Worm (Caenorhabditis elegans) whole organism, L2 larva: Measurements from ENCODE around the gene F09E5.8.

ENCODE experiments used
- C34F6.9 ChIP-seq: fragments of 150-350 bp; optimal IDR thresholded peaks from 2 replicates; lab custom pipeline; 2014; ENCODE audit warnings: missing biosample characterization, missing genetic modification characterization
- F13H6.1 ChIP-seq: sonication (generic microtip); optimal IDR thresholded peaks from 2 replicates; lab custom pipeline; 2016; ENCODE audit warnings: missing genetic modification characterization, missing compliant biosample characterization
- Y55F3AM.14 ChIP-seq: fragments of 200-800 bp; sonication (Bioruptor generic); optimal IDR thresholded peaks from 2 replicates; lab custom pipeline; 2018; ENCODE audit warnings: mild to moderate bottlenecking, missing genetic modification characterization, missing compliant biosample characterization
- aly-2 ChIP-seq: fragments of 150-350 bp; optimal IDR thresholded peaks from 2 replicates; lab custom pipeline; 2014; ENCODE audit warnings: missing biosample characterization, missing genetic modification characterization
- ama-1 ChIP-seq: fragments of 150-350 bp; optimal IDR thresholded peaks from 2 replicates; lab custom pipeline; 2018; ENCODE audit warnings: inconsistent platforms
- blmp-1 ChIP-seq: sonication (generic microtip); optimal IDR thresholded peaks from 2 replicates; lab custom pipeline; 2017; ENCODE audit warnings: missing genetic modification characterization, mild to moderate bottlenecking, missing compliant biosample characterization, antibody characterized with exemption, moderate library complexity; ENCODE audit not compliant: insufficient read depth
- ceh-16 ChIP-seq: fragments of 150-350 bp; optimal IDR thresholded peaks from 2 replicates; lab custom pipeline; 2014; ENCODE audit warnings: missing biosample characterization, missing genetic modification characterization
- ceh-82 ChIP-seq: fragments of 150-350 bp; optimal IDR thresholded peaks from 2 replicates; lab custom pipeline; 2014; ENCODE audit warnings: missing biosample characterization, missing genetic modification characterization
- crh-2 ChIP-seq: sonication (generic microtip); optimal IDR thresholded peaks from 2 replicates; lab custom pipeline; 2017; ENCODE audit warnings: missing biosample characterization, missing genetic modification characterization
- dmd-4 ChIP-seq: sonication (generic microtip); optimal IDR thresholded peaks from 2 replicates; lab custom pipeline; 2017; ENCODE audit warnings: missing biosample characterization, missing genetic modification characterization
- egl-27 ChIP-seq: sonication (generic microtip); optimal IDR thresholded peaks from 3 replicates; lab custom pipeline; 2017; ENCODE audit warnings: missing biosample characterization, missing genetic modification reagents, missing genetic modification characterization
- elt-1 ChIP-seq: fragments of 150-350 bp; optimal IDR thresholded peaks from 2 replicates; lab custom pipeline; 2014; ENCODE audit warnings: missing biosample characterization, missing genetic modification characterization
- elt-3 ChIP-seq: sonication (generic microtip); optimal IDR thresholded peaks from 2 replicates; lab custom pipeline; 2017; ENCODE audit warnings: missing biosample characterization, missing genetic modification characterization
- fos-1 ChIP-seq: fragments of 150-350 bp; optimal IDR thresholded peaks from 2 replicates; lab custom pipeline; 2014; ENCODE audit warnings: missing biosample characterization, missing genetic modification characterization
- gmeb-1 ChIP-seq: fragments of 150-350 bp; optimal IDR thresholded peaks from 2 replicates; lab custom pipeline; 2014; ENCODE audit warnings: missing biosample characterization, missing genetic modification characterization
- lin-11 ChIP-seq: fragments of 150-350 bp; sonication (generic microtip); optimal IDR thresholded peaks from 2 replicates; lab custom pipeline; 2014; ENCODE audit warnings: missing biosample characterization, missing genetic modification characterization, inconsistent platforms, mixed read lengths
- lin-13 ChIP-seq: fragments of 150-350 bp; optimal IDR thresholded peaks from 2 replicates; lab custom pipeline; 2014; ENCODE audit warnings: missing biosample characterization, missing genetic modification reagents, missing genetic modification characterization
- lin-39 ChIP-seq: fragments of 150-350 bp; optimal IDR thresholded peaks from 2 replicates; lab custom pipeline; 2014; ENCODE audit warnings: missing biosample characterization, missing genetic modification reagents, missing genetic modification characterization
- lsy-2 ChIP-seq, 2 experiments: fragments of 150-350 bp in 1 of 2; sonication (generic microtip) in 1 of 2; optimal IDR thresholded peaks; 2 replicates each; lab custom pipeline; 2014 to 2017; ENCODE audit warnings: missing biosample characterization in 2 of 2, missing genetic modification characterization in 2 of 2
- mbf-1 ChIP-seq: sonication (generic microtip); optimal IDR thresholded peaks from 2 replicates; lab custom pipeline; 2017; ENCODE audit warnings: missing biosample characterization, missing genetic modification characterization
- mdl-1 ChIP-seq, 2 experiments: fragments of 150-350 bp in 1 of 2; sonication (generic microtip) in 1 of 2; optimal IDR thresholded peaks; 2 replicates each; lab custom pipeline; 2017; ENCODE audit warnings: missing biosample characterization in 2 of 2, missing genetic modification characterization in 2 of 2
- nhr-10 ChIP-seq: sonication (generic microtip); optimal IDR thresholded peaks from 2 replicates; lab custom pipeline; 2017; ENCODE audit warnings: missing biosample characterization, missing genetic modification characterization
- nhr-11 ChIP-seq: fragments of 150-350 bp; optimal IDR thresholded peaks from 2 replicates; lab custom pipeline; 2014; ENCODE audit warnings: missing biosample characterization, missing genetic modification characterization
- nhr-12 ChIP-seq: fragments of 150-350 bp; optimal IDR thresholded peaks from 2 replicates; lab custom pipeline; 2014; ENCODE audit warnings: missing biosample characterization, missing genetic modification characterization
- nhr-129 ChIP-seq: fragments of 150-350 bp; optimal IDR thresholded peaks from 2 replicates; lab custom pipeline; 2014; ENCODE audit warnings: missing biosample characterization, missing genetic modification characterization
- nhr-21 ChIP-seq: fragments of 150-350 bp; optimal IDR thresholded peaks from 2 replicates; lab custom pipeline; 2014; ENCODE audit warnings: missing biosample characterization, missing genetic modification characterization
- nhr-23 ChIP-seq: fragments of 150-350 bp; optimal IDR thresholded peaks from 2 replicates; lab custom pipeline; 2014; ENCODE audit warnings: missing biosample characterization, missing genetic modification reagents, missing genetic modification characterization
- nhr-237 ChIP-seq: fragments of 150-350 bp; optimal IDR thresholded peaks from 2 replicates; lab custom pipeline; 2014; ENCODE audit warnings: missing biosample characterization, missing genetic modification characterization
- nhr-25 ChIP-seq: fragments of 150-350 bp; sonication (generic microtip); optimal IDR thresholded peaks from 3 replicates; lab custom pipeline; 2014; ENCODE audit warnings: missing biosample characterization, missing genetic modification characterization
- nhr-6 ChIP-seq: fragments of 150-350 bp; optimal IDR thresholded peaks from 2 replicates; lab custom pipeline; 2014; ENCODE audit warnings: missing biosample characterization, missing genetic modification characterization
- nhr-77 ChIP-seq: fragments of 150-350 bp; optimal IDR thresholded peaks from 2 replicates; lab custom pipeline; 2014; ENCODE audit warnings: missing biosample characterization, missing genetic modification characterization
- peb-1 ChIP-seq: fragments of 150-350 bp; optimal IDR thresholded peaks from 2 replicates; lab custom pipeline; 2014; ENCODE audit warnings: missing biosample characterization, missing genetic modification characterization
- sem-4 ChIP-seq: fragments of 150-350 bp; optimal IDR thresholded peaks from 2 replicates; lab custom pipeline; 2014; ENCODE audit warnings: missing biosample characterization, missing genetic modification reagents, missing genetic modification characterization
- skn-1 ChIP-seq: sonication (generic microtip); optimal IDR thresholded peaks from 2 replicates; lab custom pipeline; 2017; ENCODE audit warnings: missing biosample characterization, missing genetic modification characterization
- sma-3 ChIP-seq: sonication (generic microtip); optimal IDR thresholded peaks from 2 replicates; lab custom pipeline; 2016; ENCODE audit warnings: missing genetic modification reagents, missing genetic modification characterization, missing compliant biosample characterization
- sma-9 ChIP-seq, 2 experiments: fragments of 150-350 bp in 1 of 2; sonication (generic microtip) in 1 of 2; optimal IDR thresholded peaks; 2 replicates each; lab custom pipeline; 2014 to 2016; ENCODE audit warnings: missing genetic modification characterization in 2 of 2, mild to moderate bottlenecking in 1 of 2, missing biosample characterization in 1 of 2, missing compliant biosample characterization in 1 of 2, missing genetic modification reagents in 1 of 2, moderate library complexity in 1 of 2
- unc-39 ChIP-seq: fragments of 150-350 bp; optimal IDR thresholded peaks from 2 replicates; lab custom pipeline; 2014; ENCODE audit warnings: missing biosample characterization, missing genetic modification characterization
- unc-55 ChIP-seq: fragments of 150-350 bp; sonication (generic microtip); optimal IDR thresholded peaks from 3 replicates; lab custom pipeline; 2014; ENCODE audit warnings: missing biosample characterization, missing genetic modification reagents, missing genetic modification characterization
- unc-62 ChIP-seq: fragments of 150-350 bp; optimal IDR thresholded peaks from 2 replicates; lab custom pipeline; 2014; ENCODE audit warnings: missing biosample characterization, missing genetic modification reagents, missing genetic modification characterization
- zag-1 ChIP-seq: fragments of 150-350 bp; optimal IDR thresholded peaks from 2 replicates; lab custom pipeline; 2014; ENCODE audit warnings: missing biosample characterization, missing genetic modification characterization
- ztf-1 ChIP-seq: fragments of 200-800 bp; sonication (Bioruptor generic); conservative IDR thresholded peaks from 2 replicates; pipeline ENCODE4 v1.3.6; 2022; ENCODE audit warnings: missing genetic modification characterization, missing compliant biosample characterization
- ztf-11 ChIP-seq: sonication (generic microtip); optimal IDR thresholded peaks from 2 replicates; lab custom pipeline; 2017; ENCODE audit warnings: missing biosample characterization, missing genetic modification characterization
- ztf-4 ChIP-seq: fragments of 150-350 bp; optimal IDR thresholded peaks from 2 replicates; lab custom pipeline; 2014; ENCODE audit warnings: missing biosample characterization, missing genetic modification characterization

F09E5.8 gene

DNA sequence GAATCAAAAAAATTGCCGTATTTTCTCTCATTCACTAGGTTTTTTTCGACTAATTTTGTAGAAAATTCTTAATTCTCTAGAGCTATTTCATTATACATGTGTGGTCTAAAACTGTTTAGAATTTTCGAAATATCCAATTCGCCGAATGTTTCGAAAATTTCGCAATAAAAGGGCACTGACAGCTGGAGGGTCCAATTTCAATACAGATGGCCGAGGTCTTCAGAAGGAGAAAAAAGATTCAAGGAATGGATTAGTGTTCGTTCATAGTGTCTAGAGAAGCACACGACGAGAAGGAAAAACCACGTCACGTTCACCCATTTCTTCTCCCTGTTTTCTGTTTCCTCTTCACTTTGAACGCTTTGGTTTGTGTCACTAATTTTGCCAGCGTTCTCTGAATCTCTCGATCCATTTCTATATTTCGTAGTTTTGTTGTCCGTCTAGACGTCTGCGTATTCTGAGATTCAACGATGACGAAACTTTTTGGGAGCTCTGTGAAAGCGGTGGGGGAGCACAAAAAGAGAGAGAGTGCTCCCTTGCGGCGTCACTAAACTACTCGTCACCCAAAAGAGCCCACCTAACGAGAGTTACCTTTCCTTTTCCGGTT, 24.3 kb upstream of the F09E5.8 start (continued):
- TF ChIP-seq ztf-1 (GFP tag; lab: Robert Waterston, UW) (no peak), ceh-82 (tag; lab: Kevin White, UChicago) (no peak), dmd-4 (tag; lab: Kevin White, UChicago) (no peak), ama-1 (lab: Kevin White, UChicago) (no peak), sma-9 (GFP tag; optimal IDR thresholded peaks at IDR 0.05; lab: Kevin White, UChicago) (peak; percentile 85), sma-9 (tag; optimal IDR thresholded peaks at IDR 0.05; lab: Kevin White, UChicago) (peak; percentile 21), nhr-6 (tag; lab: Kevin White, UChicago) (peak; percentile 19), sma-3 (GFP tag; lab: Kevin White, UChicago) (peak; percentile 15), crh-2 (tag; lab: Kevin White, UChicago) (peak; percentile 93), unc-55 (GFP tag; lab: Kevin White, UChicago) (peak; percentile 81)

DNA sequence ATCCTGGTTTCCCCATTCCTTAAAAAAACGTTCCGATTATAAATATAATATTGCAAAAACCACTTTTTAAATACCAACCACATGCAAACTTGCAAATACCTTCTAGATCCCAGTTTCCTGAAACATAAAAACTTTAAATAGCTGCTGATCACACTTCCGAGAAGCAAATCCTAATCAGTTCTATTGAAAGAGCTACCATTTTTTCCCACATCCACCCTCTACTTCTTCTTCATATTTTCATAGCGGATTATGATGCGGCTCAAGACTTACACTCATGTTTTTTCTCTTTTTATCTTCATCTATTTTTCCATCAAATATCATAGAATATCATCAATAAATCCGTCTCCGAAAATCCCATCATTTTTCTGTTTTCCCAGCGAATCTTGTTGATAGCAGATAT, 23.6 kb upstream of the F09E5.8 start:
- TF ChIP-seq nhr-21 (tag; lab: Kevin White, UChicago) (no peak), fos-1 (tag; lab: Kevin White, UChicago) (no peak), sma-9 (GFP tag; optimal IDR thresholded peaks at IDR 0.05; lab: Kevin White, UChicago) (peak; percentile 17), sma-9 (tag; optimal IDR thresholded peaks at IDR 0.05; lab: Kevin White, UChicago) (no peak)

- no peak for TF ChIP-seq mdl-1 (tag; optimal IDR thresholded peaks at IDR 0.05; lab: Kevin White, UChicago)
- peak in 1 of 2 experiments; percentile 2 for TF ChIP-seq lsy-2 (tag; optimal IDR thresholded peaks at IDR 0.05; lab: Kevin White, UChicago)
- peak; percentile 3 for TF ChIP-seq sma-9 (GFP tag; optimal IDR thresholded peaks at IDR 0.05; lab: Kevin White, UChicago)
- no peak for TF ChIP-seq sma-9 (tag; optimal IDR thresholded peaks at IDR 0.05; lab: Kevin White, UChicago)
- TF ChIP-seq elt-1 (tag; lab: Kevin White, UChicago) = peak; percentile 25
- no peak for TF ChIP-seq dmd-4 (tag; lab: Kevin White, UChicago)
- TF ChIP-seq nhr-21 (tag; lab: Kevin White, UChicago) = peak; percentile 28
- TF ChIP-seq, all 48 proteins: peak for 4
Measured at ce11 chrII:5328912-5329311, 21.6 kb upstream of the F09E5.8 start.

DNA sequence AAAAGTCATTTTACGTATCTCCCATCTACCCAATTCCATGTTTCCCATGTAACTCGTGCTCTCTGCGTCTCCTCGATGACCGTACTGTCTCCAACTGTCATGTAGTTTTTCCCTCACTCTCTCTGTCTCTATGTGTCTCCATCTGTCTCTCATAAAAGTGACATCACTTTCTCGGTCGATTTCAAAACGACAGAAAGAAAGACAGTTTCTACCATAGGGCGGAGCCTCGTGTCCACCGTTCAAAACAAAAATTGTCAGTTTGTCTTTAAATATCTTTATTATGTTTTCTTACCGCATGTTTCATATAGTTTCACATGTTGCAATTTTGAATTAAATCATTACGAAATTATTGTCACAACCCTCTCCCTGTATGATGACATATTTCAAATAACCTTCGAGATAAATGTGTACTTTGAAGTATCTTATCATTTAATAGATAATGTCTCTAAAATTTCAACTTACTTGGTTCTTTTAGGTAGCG, 20.2 kb upstream of the F09E5.8 start:
- peak; percentile 92 for TF ChIP-seq F13H6.1 (tag; lab: Kevin White, UChicago)
- no peak for TF ChIP-seq nhr-12
- peak; percentile 67 for TF ChIP-seq gmeb-1 (tag; lab: Kevin White, UChicago)
- peak; percentile 87 for TF ChIP-seq crh-2 (tag; lab: Kevin White, UChicago)
- peak; percentile 94 for TF ChIP-seq fos-1 (tag; lab: Kevin White, UChicago)
- peak; percentile 44 for TF ChIP-seq nhr-77
- TF ChIP-seq lsy-2 (tag; optimal IDR thresholded peaks at IDR 0.05; lab: Kevin White, UChicago) = peak; percentile 12 to 87
- no peak for TF ChIP-seq zag-1
- TF ChIP-seq lin-39 = no peak
- TF ChIP-seq nhr-25 (tag; lab: Kevin White, UChicago) = peak; percentile 93
- peak; percentile 90 for TF ChIP-seq nhr-129
- TF ChIP-seq ztf-1 (GFP tag; lab: Robert Waterston, UW) = no peak
- peak; percentile 64 to 71 for TF ChIP-seq mdl-1 (tag; optimal IDR thresholded peaks at IDR 0.05; lab: Kevin White, UChicago)
- no peak for TF ChIP-seq elt-3 (tag; lab: Kevin White, UChicago)
- peak; percentile 83 for TF ChIP-seq sem-4 (tag; lab: Kevin White, UChicago)
- TF ChIP-seq ama-1 (lab: Kevin White, UChicago) = peak; percentile 48
- TF ChIP-seq peb-1 (tag; lab: Kevin White, UChicago) = no peak
- peak; percentile 89 for TF ChIP-seq egl-27 (tag; lab: Kevin White, UChicago)
- no peak for TF ChIP-seq nhr-23
- peak; percentile 85 for TF ChIP-seq C34F6.9 (tag; lab: Kevin White, UChicago)
- TF ChIP-seq ztf-11 (tag; lab: Kevin White, UChicago) = no peak
- TF ChIP-seq mbf-1 = no peak
- peak; percentile 92 for TF ChIP-seq nhr-21 (tag; lab: Kevin White, UChicago)
- no peak for TF ChIP-seq lin-11 (tag; lab: Kevin White, UChicago)
- no peak for TF ChIP-seq skn-1 (tag; lab: Kevin White, UChicago)
- peak; percentile 95 for TF ChIP-seq sma-3 (GFP tag; lab: Kevin White, UChicago)
- peak; percentile 79 for TF ChIP-seq ztf-4 (tag; lab: Kevin White, UChicago)
- TF ChIP-seq Y55F3AM.14 (GFP tag; lab: Kevin White, UChicago) = peak; percentile 77
- TF ChIP-seq aly-2 (tag; lab: Kevin White, UChicago) = no peak
- peak; percentile 84 for TF ChIP-seq unc-55 (GFP tag; lab: Kevin White, UChicago)
- TF ChIP-seq nhr-11 = no peak
- peak; percentile 34 for TF ChIP-seq ceh-16 (tag; lab: Kevin White, UChicago)
- no peak for TF ChIP-seq unc-39 (tag; lab: Kevin White, UChicago)
- peak; percentile 69 for TF ChIP-seq blmp-1 (tag; lab: Kevin White, UChicago)
- peak; percentile 94 for TF ChIP-seq nhr-6 (tag; lab: Kevin White, UChicago)
- no peak for TF ChIP-seq nhr-10 (tag; lab: Kevin White, UChicago)
- no peak for TF ChIP-seq nhr-237
- peak; percentile 67 for TF ChIP-seq lin-13 (GFP tag; lab: Kevin White, UChicago)
- peak; percentile 85 for TF ChIP-seq unc-62 (GFP tag; lab: Kevin White, UChicago)
- TF ChIP-seq elt-1 (tag; lab: Kevin White, UChicago) = peak; percentile 30
